Fruit fly (Drosophila melanogaster) whole organism, wandering third instar larva: ENCODE results near the gene CG15211.
A peak's percentile ranks its signal among the peaks of the same experiment; 100 is the strongest.

Experiments used
- Abd-B ChIP-seq: fragments of >200 bp; optimal IDR thresholded peaks from 2 replicates; lab custom pipeline; 2017; ENCODE audit warnings: missing biosample characterization, missing genetic modification characterization
- CG32264 ChIP-seq: fragments of 200-800 bp; sonication (Bioruptor generic); optimal IDR thresholded peaks from 2 replicates; lab custom pipeline; 2016; ENCODE audit warnings: missing biosample characterization, missing genetic modification characterization
- CG9705 ChIP-seq: fragments of 200-800 bp; sonication (Bioruptor generic); optimal IDR thresholded peaks from 2 replicates; lab custom pipeline; 2018; ENCODE audit warnings: missing biosample characterization, mild to moderate bottlenecking, missing genetic modification characterization
- Dfd ChIP-seq: fragments of >200 bp; optimal IDR thresholded peaks from 2 replicates; lab custom pipeline; 2017; ENCODE audit warnings: missing biosample characterization, missing genetic modification characterization
- Dif ChIP-seq: fragments of 200-275, 200-300 bp; sonication (Bioruptor generic); optimal IDR thresholded peaks from 2 replicates; lab custom pipeline; 2018; ENCODE audit warnings: missing biosample characterization, missing genetic modification characterization; ENCODE audit not compliant: partially characterized antibody
- GATAd ChIP-seq: sonication (Bioruptor generic); optimal IDR thresholded peaks from 2 replicates; lab custom pipeline; 2016; ENCODE audit warnings: missing biosample characterization, missing genetic modification characterization
- HLH106 ChIP-seq: fragments of 200-800 bp; optimal IDR thresholded peaks from 3 replicates; lab custom pipeline; 2019; ENCODE audit warnings: missing biosample characterization, mild to moderate bottlenecking, missing genetic modification characterization, moderate library complexity
- Hnf4 ChIP-seq: fragments of 200-800 bp; sonication (Bioruptor generic); optimal IDR thresholded peaks from 2 replicates; lab custom pipeline; 2016; ENCODE audit warnings: missing biosample characterization, mild to moderate bottlenecking, missing genetic modification characterization
- Hr78 ChIP-seq: fragments of >200 bp; optimal IDR thresholded peaks from 2 replicates; lab custom pipeline; 2017; ENCODE audit warnings: missing biosample characterization, missing genetic modification characterization
- Hr83 ChIP-seq: fragments of 200-300 bp; sonication (Bioruptor generic); optimal IDR thresholded peaks from 2 replicates; lab custom pipeline; 2016; ENCODE audit warnings: missing biosample characterization, mild to moderate bottlenecking, missing genetic modification characterization, moderate library complexity; ENCODE audit not compliant: poor library complexity, severe bottlenecking
- Jra ChIP-seq: sonication (Bioruptor generic); optimal IDR thresholded peaks from 2 replicates; lab custom pipeline; 2016; ENCODE audit warnings: missing biosample characterization, missing genetic modification characterization
- Myc ChIP-seq: fragments of >200 bp; optimal IDR thresholded peaks from 2 replicates; lab custom pipeline; 2017
- OdsH ChIP-seq: fragments of 200-800 bp; sonication (Bioruptor generic); optimal IDR thresholded peaks from 2 replicates; lab custom pipeline; 2016; ENCODE audit warnings: missing biosample characterization, mild to moderate bottlenecking, missing genetic modification characterization
- Rel ChIP-seq, 2 experiments: fragments of 200-800 bp; sonication (Bioruptor generic) in 1 of 2; optimal IDR thresholded peaks; 2 replicates in 1 of 2; 3 replicates in 1 of 2; lab custom pipeline; 2016 to 2019; ENCODE audit warnings: mild to moderate bottlenecking in 2 of 2, missing biosample characterization in 2 of 2, missing genetic modification characterization in 2 of 2, moderate library complexity in 1 of 2
- Sp1 ChIP-seq: fragments of 200-800 bp; sonication (Bioruptor generic); optimal IDR thresholded peaks from 3 replicates; lab custom pipeline; 2019; ENCODE audit warnings: missing biosample characterization, mild to moderate bottlenecking, missing genetic modification characterization, moderate library complexity
- Vsx2 ChIP-seq: fragments of 200-300, 225-300 bp; sonication (Bioruptor generic); optimal IDR thresholded peaks from 2 replicates; lab custom pipeline; 2018; ENCODE audit warnings: missing biosample characterization, missing genetic modification characterization; ENCODE audit not compliant: partially characterized antibody
- br ChIP-seq: fragments of 200-800 bp; sonication (Bioruptor generic); optimal IDR thresholded peaks from 2 replicates; lab custom pipeline; 2016; ENCODE audit warnings: missing biosample characterization, missing genetic modification characterization
- dl ChIP-seq, 2 experiments: fragments of 175-275, 200-275 bp in 1 of 2; fragments of 200-275 bp in 1 of 2; sonication (Bioruptor generic); optimal IDR thresholded peaks; lab custom pipeline; 2018; ENCODE audit warnings: mild to moderate bottlenecking in 2 of 2, missing biosample characterization in 2 of 2, missing genetic modification characterization in 2 of 2, moderate library complexity in 2 of 2; ENCODE audit not compliant: partially characterized antibody in 2 of 2, insufficient read depth in 1 of 2
- dmrt93B ChIP-seq: fragments of 200-800 bp; sonication (Bioruptor generic); optimal IDR thresholded peaks from 2 replicates; lab custom pipeline; 2018; ENCODE audit warnings: missing biosample characterization, mild to moderate bottlenecking, missing genetic modification characterization
- dsf ChIP-seq: sonication (Bioruptor generic); optimal IDR thresholded peaks from 2 replicates; lab custom pipeline; 2016; ENCODE audit warnings: missing biosample characterization, missing genetic modification characterization, borderline replicate concordance
- ey ChIP-seq: fragments of 200-800 bp; sonication (Bioruptor generic); optimal IDR thresholded peaks from 2 replicates; lab custom pipeline; 2016; ENCODE audit warnings: missing biosample characterization, missing genetic modification characterization
- foxo ChIP-seq, 2 experiments: fragments of 200-800 bp; sonication (Bioruptor generic); optimal IDR thresholded peaks; 2 replicates in 1 of 2; 3 replicates in 1 of 2; lab custom pipeline; 2016 to 2017; ENCODE audit warnings: missing biosample characterization in 2 of 2, missing genetic modification characterization in 2 of 2
- fru ChIP-seq: fragments of 200-800 bp; sonication (Bioruptor generic); optimal IDR thresholded peaks from 3 replicates; lab custom pipeline; 2016; ENCODE audit warnings: missing biosample characterization, mild to moderate bottlenecking, missing genetic modification characterization
- h ChIP-seq: fragments of 200-800 bp; sonication (Bioruptor generic); optimal IDR thresholded peaks from 3 replicates; lab custom pipeline; 2016; ENCODE audit warnings: missing biosample characterization, mild to moderate bottlenecking, missing genetic modification characterization
- jim ChIP-seq: fragments of 175-275, 200-325 bp; sonication (Bioruptor generic); optimal IDR thresholded peaks from 2 replicates; lab custom pipeline; 2016; ENCODE audit warnings: missing biosample characterization, mild to moderate bottlenecking, missing genetic modification characterization
- lola ChIP-seq: fragments of >200 bp; optimal IDR thresholded peaks from 2 replicates; lab custom pipeline; 2017; ENCODE audit warnings: missing biosample characterization, missing genetic modification characterization
- pan ChIP-seq: fragments of >200 bp; optimal IDR thresholded peaks from 2 replicates; lab custom pipeline; 2017
- psq ChIP-seq: fragments of 200-800 bp; sonication (Bioruptor generic); optimal IDR thresholded peaks from 3 replicates; lab custom pipeline; 2017; ENCODE audit warnings: missing biosample characterization, mild to moderate bottlenecking, missing genetic modification characterization, moderate library complexity
- rgr ChIP-seq: fragments of 200-800 bp; sonication (Bioruptor generic); optimal IDR thresholded peaks from 3 replicates; lab custom pipeline; 2016; ENCODE audit warnings: missing biosample characterization, mild to moderate bottlenecking, missing genetic modification characterization
- sage ChIP-seq: fragments of 200-800 bp; sonication (Bioruptor generic); optimal IDR thresholded peaks from 2 replicates; lab custom pipeline; 2016; ENCODE audit warnings: missing biosample characterization, mild to moderate bottlenecking, missing genetic modification characterization
- tai ChIP-seq: sonication (Bioruptor generic); optimal IDR thresholded peaks from 2 replicates; lab custom pipeline; 2016; ENCODE audit warnings: missing biosample characterization, missing genetic modification characterization
- woc ChIP-seq: sonication (Bioruptor generic); optimal IDR thresholded peaks from 2 replicates; lab custom pipeline; 2016; ENCODE audit warnings: missing biosample characterization, mild to moderate bottlenecking, missing genetic modification characterization

Gene CG15211

dm6 chrX:10773562-10773961 is 1.2 kb downstream of the CG15211 start:
- no peak for TF ChIP-seq h (GFP tag; lab: Kevin White, UChicago)
- no peak for TF ChIP-seq sage (GFP tag; lab: Kevin White, UChicago)
- TF ChIP-seq fru (GFP tag; lab: Kevin White, UChicago) = no peak
- no peak for TF ChIP-seq Hr78
- no peak for TF ChIP-seq Abd-B
- TF ChIP-seq Myc (lab: Kevin White, UChicago) = no peak
- no peak for TF ChIP-seq jim (GFP tag; lab: Kevin White, UChicago)
- no peak for TF ChIP-seq dsf (GFP tag; lab: Kevin White, UChicago)
- no peak for TF ChIP-seq Dif (GFP tag; lab: Kevin White, UChicago)
- no peak for TF ChIP-seq rgr (GFP tag; lab: Kevin White, UChicago)
- no peak for TF ChIP-seq dl (GFP tag; optimal IDR thresholded peaks at IDR 0.05; lab: Kevin White, UChicago; ENCODE audit: insufficient read depth in 1 of 2, partially characterized antibody in 2 of 2)
- TF ChIP-seq br (GFP tag; lab: Kevin White, UChicago) = no peak
- no peak for TF ChIP-seq ey
- TF ChIP-seq Jra = no peak

- TF ChIP-seq sage (GFP tag; lab: Kevin White, UChicago) (no peak), Rel (GFP tag; optimal IDR thresholded peaks at IDR 0.05; lab: Kevin White, UChicago) (no peak), Rel (tag; optimal IDR thresholded peaks at IDR 0.05; lab: Kevin White, UChicago) (peak; percentile 47)
- TF ChIP-seq, all 38 proteins: peak for 1
Observed at dm6 chrX:10774957-10775682, 2.8 kb downstream of the CG15211 start.

- TF ChIP-seq pan (lab: Kevin White, UChicago) = no peak
- no peak for TF ChIP-seq Dif (GFP tag; lab: Kevin White, UChicago)
- TF ChIP-seq psq = peak; percentile 44
- no peak for TF ChIP-seq Rel (GFP tag; optimal IDR thresholded peaks at IDR 0.05; lab: Kevin White, UChicago)
- peak; percentile 29 for TF ChIP-seq Rel (tag; optimal IDR thresholded peaks at IDR 0.05; lab: Kevin White, UChicago)
- TF ChIP-seq h (GFP tag; lab: Kevin White, UChicago) = peak; percentile 88
- TF ChIP-seq Dfd (GFP tag; lab: Kevin White, UChicago) = no peak
- peak; percentile 79 for TF ChIP-seq fru (GFP tag; lab: Kevin White, UChicago)
- peak; percentile 82 for TF ChIP-seq HLH106 (tag; lab: Kevin White, UChicago)
- TF ChIP-seq br (GFP tag; lab: Kevin White, UChicago) = peak; percentile 80
- TF ChIP-seq CG9705 (GFP tag; lab: Kevin White, UChicago) = peak; percentile 1
- peak; percentile 48 for TF ChIP-seq GATAd
- peak; percentile 64 for TF ChIP-seq dmrt93B (GFP tag; lab: Kevin White, UChicago)
- peak; percentile 78 for TF ChIP-seq OdsH (GFP tag; lab: Kevin White, UChicago)
- TF ChIP-seq Myc (lab: Kevin White, UChicago) = no peak
- TF ChIP-seq Hnf4 (GFP tag; lab: Kevin White, UChicago) = peak; percentile 74
- TF ChIP-seq tai (GFP tag; lab: Kevin White, UChicago) = peak; percentile 77
- peak; percentile 56 for TF ChIP-seq CG32264
- TF ChIP-seq jim (GFP tag; lab: Kevin White, UChicago) = peak; percentile 54
- TF ChIP-seq sage (GFP tag; lab: Kevin White, UChicago) = peak; percentile 35
- TF ChIP-seq Vsx2 = no peak
- peak; percentile 69 for TF ChIP-seq Sp1
- peak; percentile 75 for TF ChIP-seq rgr (GFP tag; lab: Kevin White, UChicago)
- TF ChIP-seq woc = peak; percentile 32
- TF ChIP-seq lola (GFP tag; lab: Kevin White, UChicago) = no peak
- peak; percentile 77 for TF ChIP-seq ey
- peak in 1 of 2 experiments; percentile 84 for TF ChIP-seq foxo (GFP tag; optimal IDR thresholded peaks at IDR 0.05; lab: Kevin White, UChicago)
- TF ChIP-seq Hr83 (GFP tag; lab: Kevin White, UChicago) = peak; percentile 50
Observed at dm6 chrX:10775690-10776089, 3.3 kb downstream of the CG15211 start.
